Fruit fly (Drosophila melanogaster) Kc167 (cell line): ENCODE measurements around the gene CG7289.

ENCODE experiments used
- Myc ChIP-seq: fragments of >200 bp; optimal IDR thresholded peaks from 2 replicates; lab custom pipeline; 2017; ENCODE audit warnings: missing external identifiers
- Sin3A ChIP-seq: fragments of >200 bp; optimal IDR thresholded peaks from 2 replicates; lab custom pipeline; 2018; ENCODE audit warnings: missing external identifiers
- h ChIP-seq: fragments of >200 bp; optimal IDR thresholded peaks from 3 replicates; lab custom pipeline; 2018; ENCODE audit warnings: missing external identifiers
- insv ChIP-seq: fragments of >200 bp; optimal IDR thresholded peaks from 3 replicates; lab custom pipeline; 2018; ENCODE audit warnings: missing external identifiers
- psq ChIP-seq: fragments of >200 bp; optimal IDR thresholded peaks from 2 replicates; lab custom pipeline; 2017; ENCODE audit warnings: missing external identifiers
- ttk ChIP-seq: sonication (Bioruptor generic); optimal IDR thresholded peaks from 2 replicates; lab custom pipeline; 2017; ENCODE audit warnings: missing external identifiers

Gene CG7289

DNA sequence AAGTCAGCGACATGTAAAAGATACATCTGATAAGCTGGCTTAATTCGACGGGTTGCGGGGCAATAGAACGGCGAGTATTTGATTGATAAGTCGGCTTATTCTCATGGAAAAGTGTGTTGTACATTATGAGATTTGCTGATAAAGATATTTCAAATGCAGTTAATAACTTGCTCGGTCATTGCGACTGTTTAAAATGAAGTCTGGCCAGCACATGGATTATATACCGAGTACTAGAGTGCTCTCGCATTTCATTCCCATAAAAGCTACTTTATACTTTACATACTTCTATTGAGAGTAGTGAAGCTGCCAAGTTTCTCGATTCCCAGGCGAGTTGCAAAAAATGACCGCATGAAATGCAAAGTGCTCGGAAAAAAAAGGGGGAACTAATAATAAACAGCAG is 14.2 kb upstream of the CG7289 start:
- TF ChIP-seq psq, result no peak
- no peak for TF ChIP-seq Myc
- TF ChIP-seq insv (lab: Kevin White, UChicago), result no peak
- TF ChIP-seq Sin3A (lab: Kevin White, UChicago), result no peak
- TF ChIP-seq ttk (lab: Kevin White, UChicago), result no peak
- TF ChIP-seq h, result no peak

- no peak for TF ChIP-seq Sin3A (lab: Kevin White, UChicago)
- no peak for TF ChIP-seq h
- TF ChIP-seq ttk (lab: Kevin White, UChicago), result no peak
- no peak for TF ChIP-seq insv (lab: Kevin White, UChicago)
- TF ChIP-seq psq, result no peak
- TF ChIP-seq Myc, result no peak
These were observed 11.6 kb upstream of the CG7289 start, which contains the start of gene erm for dm6 chr2L:1970312-1970929. Gene erm, minus strand, starts transcription at chr2L:1970362.

DNA sequence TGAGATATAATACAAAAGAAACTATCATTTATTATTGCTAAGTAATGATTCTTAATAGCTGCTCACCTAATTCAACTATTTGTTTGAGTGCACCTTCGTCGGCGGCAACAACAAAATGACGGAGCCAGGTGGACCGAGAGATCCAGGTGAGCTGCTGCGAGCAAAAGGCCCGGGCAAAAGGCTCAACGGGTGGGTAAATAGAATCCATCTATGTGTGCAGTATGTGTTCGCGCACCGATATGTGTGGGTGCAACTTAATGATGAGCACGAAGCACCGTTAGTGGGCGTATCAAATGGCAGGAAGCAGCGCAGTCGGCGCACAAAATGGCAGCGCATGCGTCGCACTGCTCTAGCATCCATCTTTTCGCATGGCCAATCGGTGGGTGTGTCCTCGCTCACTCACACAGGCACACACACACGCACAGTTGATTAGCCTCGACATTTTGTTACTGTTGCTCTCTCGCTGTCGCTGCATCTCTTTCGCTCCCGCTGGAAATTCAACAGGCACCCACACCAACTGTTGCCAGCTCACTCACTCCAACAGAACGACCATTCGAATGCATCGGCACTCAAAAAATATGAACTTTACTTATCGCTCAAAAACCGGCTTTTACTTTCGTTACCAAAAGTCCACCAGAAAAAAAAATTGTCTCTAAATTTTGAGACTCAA is 9.4 kb upstream of the CG7289 start:
- TF ChIP-seq insv (lab: Kevin White, UChicago) (no peak), h (no peak), Myc (no peak), psq (no peak), ttk (lab: Kevin White, UChicago) (no peak)

DNA sequence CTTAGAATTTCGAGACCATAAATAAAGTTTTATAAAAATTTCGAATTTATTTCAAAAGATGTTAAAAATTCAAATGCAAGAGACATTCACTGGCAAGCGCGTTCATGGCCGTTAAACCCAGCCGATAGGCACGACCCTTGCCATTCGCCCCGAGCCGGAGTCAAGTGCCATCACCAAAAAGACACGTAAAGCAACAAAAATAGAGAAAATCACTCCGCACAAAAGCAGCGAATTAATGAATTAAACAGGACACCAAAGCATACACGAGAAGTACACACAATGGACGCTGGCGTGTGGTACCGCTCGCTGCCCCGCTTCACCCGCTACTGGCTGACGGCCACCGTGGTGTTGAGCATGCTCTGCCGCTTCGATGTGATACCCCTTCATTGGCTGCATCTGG is 8.1 kb upstream of the CG7289 start, which contains the start of gene Der-1:
Der-1 (plus strand) TSS at position 1 of the 400 bp plus-strand sequence.
- TF ChIP-seq Sin3A (lab: Kevin White, UChicago), result no peak
- no peak for TF ChIP-seq h
- no peak for TF ChIP-seq insv (lab: Kevin White, UChicago)
- no peak for TF ChIP-seq psq
- no peak for TF ChIP-seq Myc
- no peak for TF ChIP-seq ttk (lab: Kevin White, UChicago)

DNA sequence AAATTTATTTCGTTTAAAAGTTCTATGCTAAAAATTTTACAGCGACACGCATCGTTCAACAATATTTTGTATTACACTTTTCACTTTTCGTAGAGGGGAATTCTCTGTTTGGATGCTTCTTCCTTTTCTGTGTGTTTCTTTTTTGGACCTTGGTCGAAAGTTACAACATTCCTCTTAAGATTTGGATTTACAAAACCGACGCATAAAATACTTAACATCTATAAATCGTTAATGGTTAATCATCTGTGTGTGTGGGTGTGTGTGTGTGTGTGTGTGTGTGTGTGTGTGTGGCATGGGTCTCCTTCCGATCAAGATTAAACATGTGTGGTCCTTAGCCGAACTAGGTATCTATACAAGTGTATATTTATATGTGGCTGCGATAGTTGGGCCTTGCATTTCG is 6.5 kb upstream of the CG7289 start:
- TF ChIP-seq ttk (lab: Kevin White, UChicago) (no peak), Myc (no peak), h (no peak), insv (lab: Kevin White, UChicago) (no peak), psq (no peak), Sin3A (lab: Kevin White, UChicago) (no peak)

DNA sequence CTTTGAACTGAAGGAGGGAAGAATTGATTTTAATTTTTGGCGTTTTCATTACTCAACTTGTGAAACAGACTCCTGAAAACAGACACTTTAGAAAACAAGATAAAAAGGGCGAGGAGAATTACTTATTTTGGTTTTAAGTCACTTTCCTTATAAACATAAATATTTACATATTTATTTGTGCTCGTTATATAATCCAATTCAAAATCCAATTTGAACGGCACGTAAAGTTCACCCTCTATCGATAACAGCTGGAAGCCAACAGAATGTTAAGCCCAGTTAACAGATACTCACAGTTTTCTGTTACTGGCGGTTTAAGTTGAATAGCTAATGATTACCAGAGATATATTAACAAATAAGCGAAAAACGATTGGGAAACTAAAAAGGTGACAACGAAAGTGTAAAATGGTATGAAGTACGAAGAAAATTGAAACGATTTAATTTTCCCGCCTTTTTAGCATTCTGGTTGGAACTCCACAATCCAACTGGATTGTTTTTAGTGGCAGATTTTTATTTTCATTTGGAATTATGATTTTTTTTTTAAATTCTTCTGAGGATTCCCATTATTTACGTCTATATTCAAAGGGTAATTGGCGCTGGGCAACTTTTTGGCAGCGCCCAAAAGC is 2.7 kb upstream of the CG7289 start:
- TF ChIP-seq Myc (no peak), insv (lab: Kevin White, UChicago) (no peak), ttk (lab: Kevin White, UChicago) (no peak), Sin3A (lab: Kevin White, UChicago) (no peak), psq (no peak), h (no peak)

- TF ChIP-seq psq (no peak), h (no peak), ttk (lab: Kevin White, UChicago) (no peak), Sin3A (lab: Kevin White, UChicago) (no peak), Myc (no peak), insv (lab: Kevin White, UChicago) (no peak)
These were observed 1.2 kb upstream of the CG7289 start, which contains the start of the genes CG15356 and CG15362 for dm6 chr2L:1980708-1981339. Gene CG15356, minus strand, starts transcription at chr2L:1980755. Gene CG15362, plus strand, starts transcription at chr2L:1981176.

dm6 chr2L:1986343-1987280 is 4.6 kb downstream of the CG7289 start:
- TF ChIP-seq Sin3A (lab: Kevin White, UChicago) (no peak), h (no peak), ttk (lab: Kevin White, UChicago) (no peak), Myc (no peak), insv (lab: Kevin White, UChicago) (no peak), psq (no peak)

dm6 chr2L:1987434-1988191 is 5.6 kb downstream of the CG7289 start, which contains the start of gene Got2:
Gene Got2, minus strand, starts transcription at chr2L:1987758.
- TF ChIP-seq Sin3A (lab: Kevin White, UChicago), result no peak
- no peak for TF ChIP-seq ttk (lab: Kevin White, UChicago)

- no peak for TF ChIP-seq h
- TF ChIP-seq psq, result no peak
- TF ChIP-seq Sin3A (lab: Kevin White, UChicago), result no peak
- TF ChIP-seq insv (lab: Kevin White, UChicago), result no peak
- no peak for TF ChIP-seq ttk (lab: Kevin White, UChicago)
- TF ChIP-seq Myc, result no peak
These were observed 6.2 kb downstream of the CG7289 start, which contains the start of gene Npc2a for dm6 chr2L:1988192-1988561. Gene Npc2a, plus strand, starts transcription at chr2L:1988290.
